Worm (Caenorhabditis elegans) whole organism, early embryonic: ENCODE measurements around the gene scd-1.

ENCODE experiments used
- B0310.2 ChIP-seq: sonication (generic microtip); optimal IDR thresholded peaks from 2 replicates; lab custom pipeline; 2016; ENCODE audit warnings: mild to moderate bottlenecking, missing genetic modification characterization, missing compliant biosample characterization
- F13C5.2 ChIP-seq: sonication (generic microtip); optimal IDR thresholded peaks from 2 replicates; lab custom pipeline; 2017; ENCODE audit warnings: mild to moderate bottlenecking, missing genetic modification characterization, inconsistent platforms, missing compliant biosample characterization
- aly-1 ChIP-seq: sonication (generic microtip); optimal IDR thresholded peaks from 2 replicates; lab custom pipeline; 2016; ENCODE audit warnings: missing genetic modification characterization, missing compliant biosample characterization
- ama-1 ChIP-seq: fragments of 150-350 bp; optimal IDR thresholded peaks from 2 replicates; lab custom pipeline; 2014
- ceh-13 ChIP-seq: fragments of 200-800 bp; sonication (Bioruptor generic); optimal IDR thresholded peaks from 2 replicates; lab custom pipeline; 2018; ENCODE audit warnings: mild to moderate bottlenecking, missing genetic modification characterization, missing compliant biosample characterization
- ceh-36 ChIP-seq: sonication (generic microtip); optimal IDR thresholded peaks from 2 replicates; lab custom pipeline; 2016; ENCODE audit warnings: missing genetic modification characterization, inconsistent platforms, missing compliant biosample characterization
- ets-7 ChIP-seq: sonication (generic microtip); optimal IDR thresholded peaks from 2 replicates; lab custom pipeline; 2016; ENCODE audit warnings: missing genotype, missing genetic modification characterization, missing compliant biosample characterization
- flt-1 ChIP-seq: fragments of 200-800 bp; sonication (Bioruptor generic); IDR thresholded peaks from 2 replicates; pipeline ENCODE4 v1.3.6; 2022; ENCODE audit warnings: missing genetic modification characterization, missing compliant biosample characterization
- hmbx-1 ChIP-seq: sonication (generic microtip); optimal IDR thresholded peaks from 2 replicates; lab custom pipeline; 2016; ENCODE audit warnings: mild to moderate bottlenecking, missing genetic modification characterization, missing compliant biosample characterization
- hmg-4 ChIP-seq: fragments of 200-800 bp; sonication (Bioruptor generic); optimal IDR thresholded peaks from 2 replicates; lab custom pipeline; 2018; ENCODE audit warnings: mild to moderate bottlenecking, missing genetic modification characterization, missing compliant biosample characterization
- hnd-1 ChIP-seq: sonication (generic microtip); optimal IDR thresholded peaks from 2 replicates; lab custom pipeline; 2016; ENCODE audit warnings: missing genetic modification characterization, missing compliant biosample characterization
- pes-1 ChIP-seq: fragments of 200-800 bp; sonication (Bioruptor generic); IDR thresholded peaks from 2 replicates; pipeline ENCODE4 v1.3.6; 2022; ENCODE audit warnings: missing genetic modification reagents, missing genetic modification characterization, missing compliant biosample characterization
- scrt-1 ChIP-seq: fragments of 200-800 bp; sonication (Bioruptor generic); IDR thresholded peaks from 2 replicates; pipeline ENCODE4 v1.3.6; 2022; ENCODE audit warnings: missing genetic modification characterization, missing compliant biosample characterization
- sea-1 ChIP-seq: fragments of 200-800 bp; sonication (Bioruptor generic); conservative IDR thresholded peaks from 2 replicates; pipeline ENCODE4 v1.3.6; 2022; ENCODE audit warnings: missing genetic modification characterization, missing compliant biosample characterization
- tbx-11 ChIP-seq: fragments of 200-800 bp; sonication (Bioruptor generic); IDR thresholded peaks from 2 replicates; pipeline ENCODE4 v1.3.6; 2022; ENCODE audit warnings: missing genetic modification characterization, missing compliant biosample characterization
- tbx-37 ChIP-seq: fragments of 200-800 bp; sonication (Bioruptor generic); conservative IDR thresholded peaks from 2 replicates; pipeline ENCODE4 v1.3.6; 2022; ENCODE audit warnings: missing genetic modification reagents, missing genetic modification characterization, missing compliant biosample characterization
- tra-4 ChIP-seq: sonication (generic microtip); optimal IDR thresholded peaks from 2 replicates; lab custom pipeline; 2017; ENCODE audit warnings: missing genetic modification characterization, missing compliant biosample characterization

scd-1 gene

DNA sequence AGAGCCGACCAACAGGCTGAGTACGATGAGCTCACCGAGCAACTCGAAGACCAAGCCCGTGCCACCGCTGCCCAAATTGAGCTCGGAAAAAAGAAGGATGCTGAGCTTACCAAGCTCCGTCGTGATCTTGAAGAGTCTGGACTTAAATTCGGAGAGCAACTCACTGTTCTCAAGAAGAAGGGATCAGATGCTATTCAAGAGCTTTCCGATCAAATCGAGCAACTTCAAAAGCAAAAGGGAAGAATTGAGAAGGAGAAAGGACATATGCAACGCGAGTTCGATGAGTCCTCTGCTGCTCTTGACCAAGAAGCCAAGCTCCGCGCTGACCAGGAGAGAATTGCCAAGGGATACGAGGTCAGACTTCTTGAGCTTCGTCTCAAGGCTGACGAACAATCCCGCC, 53.4 kb downstream of the scd-1 start:
- TF ChIP-seq ceh-36 (tag; lab: Kevin White, UChicago) (no peak), flt-1 (GFP tag; lab: Robert Waterston, UW) (no peak)

- TF ChIP-seq hmbx-1 (tag; lab: Kevin White, UChicago) (no peak), tbx-11 (GFP tag; lab: Robert Waterston, UW) (no peak)
Observed at ce11 chrX:12469846-12470245, 55.7 kb downstream of the scd-1 start.

DNA sequence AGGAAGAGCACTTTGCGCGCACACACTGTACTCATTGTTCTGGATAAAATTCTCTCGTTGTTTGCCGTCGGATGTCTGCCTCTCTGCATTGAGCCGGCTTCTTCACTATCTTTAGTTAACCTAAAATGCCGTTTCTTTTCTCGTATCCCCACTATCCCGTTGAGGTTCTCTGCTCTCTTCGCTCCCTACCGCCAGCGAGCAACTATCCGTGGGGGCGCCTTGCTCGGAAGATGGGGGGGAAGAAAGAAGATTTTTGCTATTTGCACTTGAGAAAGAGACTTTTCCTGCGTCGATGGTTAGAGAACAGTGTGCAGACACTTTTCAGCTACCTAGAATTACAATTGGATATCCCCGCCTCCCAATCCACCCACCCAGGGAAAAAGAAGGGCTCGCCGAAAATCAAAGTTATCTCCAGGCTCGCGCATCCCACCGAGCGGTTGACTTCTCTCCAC, 57.9 kb downstream of the scd-1 start, which contains the start of gene myo-2:
Gene myo-2, plus strand, starts transcription at position 402 of the 452 bp plus-strand sequence.
- TF ChIP-seq F13C5.2 (no peak), sea-1 (GFP tag; lab: Robert Waterston, UW) (no peak), hmg-4 (GFP tag; lab: Kevin White, UChicago) (no peak), tbx-37 (GFP tag; lab: Robert Waterston, UW) (no peak), aly-1 (tag; lab: Kevin White, UChicago) (no peak), tra-4 (tag; lab: Kevin White, UChicago) (no peak)

- no peak for TF ChIP-seq B0310.2 (tag; lab: Kevin White, UChicago)
- TF ChIP-seq hmbx-1 (tag; lab: Kevin White, UChicago): no peak
- no peak for TF ChIP-seq ama-1 (lab: Kevin White, UChicago)
- TF ChIP-seq hnd-1: no peak
- no peak for TF ChIP-seq tbx-37 (GFP tag; lab: Robert Waterston, UW)
- TF ChIP-seq scrt-1 (GFP tag; lab: Robert Waterston, UW): no peak
- no peak for TF ChIP-seq ets-7
- no peak for TF ChIP-seq tbx-11 (GFP tag; lab: Robert Waterston, UW)
- TF ChIP-seq flt-1 (GFP tag; lab: Robert Waterston, UW): no peak
- TF ChIP-seq ceh-13 (GFP tag; lab: Kevin White, UChicago): no peak
- no peak for TF ChIP-seq sea-1 (GFP tag; lab: Robert Waterston, UW)
- no peak for TF ChIP-seq aly-1 (tag; lab: Kevin White, UChicago)
Observed at ce11 chrX:12466769-12467168, 58.8 kb downstream of the scd-1 start, which contains the start of gene cdf-2. Gene cdf-2 (minus strand): TSS chrX:12466917.

- TF ChIP-seq hmbx-1 (tag; lab: Kevin White, UChicago): no peak
- no peak for TF ChIP-seq aly-1 (tag; lab: Kevin White, UChicago)
- TF ChIP-seq ceh-13 (GFP tag; lab: Kevin White, UChicago): no peak
Observed at ce11 chrX:12463504-12463903, 62.1 kb downstream of the scd-1 start, which contains the start of gene T18D3.5. Gene T18D3.5 (plus strand): TSS chrX:12463804.

- TF ChIP-seq hmg-4 (GFP tag; lab: Kevin White, UChicago) (no peak), sea-1 (GFP tag; lab: Robert Waterston, UW) (no peak), ets-7 (no peak), pes-1 (no peak), ama-1 (lab: Kevin White, UChicago) (no peak), aly-1 (tag; lab: Kevin White, UChicago) (no peak), B0310.2 (tag; lab: Kevin White, UChicago) (no peak), ceh-13 (GFP tag; lab: Kevin White, UChicago) (no peak), tbx-37 (GFP tag; lab: Robert Waterston, UW) (no peak), hmbx-1 (tag; lab: Kevin White, UChicago) (no peak), flt-1 (GFP tag; lab: Robert Waterston, UW) (no peak), tra-4 (tag; lab: Kevin White, UChicago) (no peak), scrt-1 (GFP tag; lab: Robert Waterston, UW) (no peak), F13C5.2 (no peak), tbx-11 (GFP tag; lab: Robert Waterston, UW) (no peak), hnd-1 (no peak), ceh-36 (tag; lab: Kevin White, UChicago) (no peak)
Observed at ce11 chrX:12461557-12461956, 64.0 kb downstream of the scd-1 start, which contains the start of gene odr-7. Gene odr-7 (minus strand): TSS chrX:12461657.

- peak; percentile 85 for TF ChIP-seq hmg-4 (GFP tag; lab: Kevin White, UChicago)
- TF ChIP-seq hmbx-1 (tag; lab: Kevin White, UChicago): peak; percentile 46
- TF ChIP-seq aly-1 (tag; lab: Kevin White, UChicago): peak; percentile 62
- peak; percentile 50 for TF ChIP-seq hnd-1
- no peak for TF ChIP-seq ets-7
- peak; percentile 78 for TF ChIP-seq F13C5.2
- peak; percentile 85 for TF ChIP-seq sea-1 (GFP tag; lab: Robert Waterston, UW)
- peak; percentile 29 for TF ChIP-seq tra-4 (tag; lab: Kevin White, UChicago)
- TF ChIP-seq pes-1: peak; percentile 90
- peak; percentile 68 for TF ChIP-seq B0310.2 (tag; lab: Kevin White, UChicago)
- peak; percentile 71 for TF ChIP-seq ceh-13 (GFP tag; lab: Kevin White, UChicago)
- peak; percentile 76 for TF ChIP-seq tbx-11 (GFP tag; lab: Robert Waterston, UW)
- peak; percentile 75 for TF ChIP-seq flt-1 (GFP tag; lab: Robert Waterston, UW)
- TF ChIP-seq ceh-36 (tag; lab: Kevin White, UChicago): peak; percentile 70
- TF ChIP-seq tbx-37 (GFP tag; lab: Robert Waterston, UW): peak; percentile 64; the same call in 1 of the 2 replicates
- TF ChIP-seq ama-1 (lab: Kevin White, UChicago): no peak
- peak; percentile 85 for TF ChIP-seq scrt-1 (GFP tag; lab: Robert Waterston, UW)
Observed at ce11 chrX:12458021-12458420, 67.6 kb downstream of the scd-1 start.

- TF ChIP-seq F13C5.2: no peak
- no peak for TF ChIP-seq ets-7
- TF ChIP-seq tra-4 (tag; lab: Kevin White, UChicago): no peak
- no peak for TF ChIP-seq tbx-37 (GFP tag; lab: Robert Waterston, UW)
- no peak for TF ChIP-seq hnd-1
- no peak for TF ChIP-seq tbx-11 (GFP tag; lab: Robert Waterston, UW)
- TF ChIP-seq ceh-13 (GFP tag; lab: Kevin White, UChicago): no peak
- TF ChIP-seq hmbx-1 (tag; lab: Kevin White, UChicago): no peak
- no peak for TF ChIP-seq aly-1 (tag; lab: Kevin White, UChicago)
- TF ChIP-seq scrt-1 (GFP tag; lab: Robert Waterston, UW): no peak
Observed at ce11 chrX:12454290-12454795, 71.2 kb downstream of the scd-1 start, which contains the start of the genes T18D3.9 and T18D3.1. Gene T18D3.9 (minus strand): TSS chrX:12454457. Gene T18D3.1 (plus strand): TSS chrX:12454745.
